Worm (Caenorhabditis elegans): ENCODE measurements around the gene ufbp-1.

- TF ChIP-seq mxl-1 (tag; optimal IDR thresholded peaks at IDR 0.05) (no peak), B0261.1 (tag; optimal IDR thresholded peaks at IDR 0.05) (no peak), F23B12.7 (tag; optimal IDR thresholded peaks at IDR 0.05; ENCODE audit: insufficient read depth) (no peak), Y95B8A.8 (GFP tag; IDR thresholded peaks at IDR 0.05) (no peak), unc-62 (GFP tag; optimal IDR thresholded peaks at IDR 0.05) (no peak), tlf-1 (GFP tag; optimal IDR thresholded peaks at IDR 0.05) (no peak), mel-28 (tag; optimal IDR thresholded peaks at IDR 0.05; ENCODE audit: borderline replicate concordance) (no peak), let-607 (tag; optimal IDR thresholded peaks at IDR 0.05) (no peak), F57A8.1 (GFP tag; optimal IDR thresholded peaks at IDR 0.05) (no peak)
Observed at ce11 chrIII:8401887-8402286, 41.5 kb downstream of the ufbp-1 start, which contains the start of gene lap-1.
